Fruit fly (Drosophila melanogaster): ENCODE data around the gene CG5746.

dm6 chr3R:24319632-24320341 lies 28.8 kb downstream of the CG5746 start:
- TF ChIP-seq lola (GFP tag; optimal IDR thresholded peaks at IDR 0.05) (no peak), psq (GFP tag; optimal IDR thresholded peaks at IDR 0.05) (no peak)

Measured in whole organism, wandering third instar larva.